Fruit fly (Drosophila melanogaster): ENCODE results near the gene cmpy.

The cmpy gene

dm6 chr3L:20700660-20701059, 18.3 kb downstream of the cmpy start:
- no peak for TF ChIP-seq Hmr (GFP tag; optimal IDR thresholded peaks at IDR 0.05)
- TF ChIP-seq CG8281 (tag; optimal IDR thresholded peaks at IDR 0.05), result no peak
- TF ChIP-seq ATbp (GFP tag; optimal IDR thresholded peaks at IDR 0.05), result no peak
- TF ChIP-seq Stat92E (GFP tag; optimal IDR thresholded peaks at IDR 0.05), result no peak
- TF ChIP-seq CG7963 (GFP tag; IDR thresholded peaks at IDR 0.05; ENCODE audit: partially characterized antibody), result no peak
- peak; percentile 22 for TF ChIP-seq Jarid2 (GFP tag; optimal IDR thresholded peaks at IDR 0.05)
- peak; percentile 6 for TF ChIP-seq CG4424 (GFP tag; optimal IDR thresholded peaks at IDR 0.05)
- peak; percentile 3 for TF ChIP-seq CG15696 (tag; optimal IDR thresholded peaks at IDR 0.05)
- no peak for TF ChIP-seq Lim3 (GFP tag; IDR thresholded peaks at IDR 0.05)
- TF ChIP-seq CG13424 (tag; optimal IDR thresholded peaks at IDR 0.05), result no peak
- 0 out of 3 replicates have a peak, but pooled peaks have one; percentile 31 for TF ChIP-seq ci (GFP tag; IDR thresholded peaks at IDR 0.05)
- no peak for TF ChIP-seq az2 (GFP tag; optimal IDR thresholded peaks at IDR 0.05)
- peak; percentile 38 for TF ChIP-seq phol (tag; optimal IDR thresholded peaks at IDR 0.05)
- TF ChIP-seq Sox102F (GFP tag; optimal IDR thresholded peaks at IDR 0.05), result peak; percentile 15
- TF ChIP-seq dmrt11E (tag; optimal IDR thresholded peaks at IDR 0.05), result peak; percentile 35
- no peak for TF ChIP-seq CG2199 (GFP tag; IDR thresholded peaks at IDR 0.05)
- TF ChIP-seq sisA (GFP tag; IDR thresholded peaks at IDR 0.05), result 0 out of 2 replicates have a peak, but pooled peaks have one; percentile 25
- 0 out of 3 replicates have a peak, but pooled peaks have one; percentile 34 for TF ChIP-seq zfh1 (GFP tag; IDR thresholded peaks at IDR 0.05)
- TF ChIP-seq HmgZ (tag; optimal IDR thresholded peaks at IDR 0.05), result no peak
- TF ChIP-seq CG8388 (GFP tag; optimal IDR thresholded peaks at IDR 0.05), result no peak
- TF ChIP-seq PHDP (tag; optimal IDR thresholded peaks at IDR 0.05), result no peak
- no peak for TF ChIP-seq Hmx (GFP tag; optimal IDR thresholded peaks at IDR 0.05)
- TF ChIP-seq CG31224 (GFP tag; IDR thresholded peaks at IDR 0.05), result no peak
- peak in 1 of 2 experiments; percentile 49 for TF ChIP-seq bsh (GFP tag; optimal IDR thresholded peaks at IDR 0.05)
- TF ChIP-seq en (GFP tag; optimal IDR thresholded peaks at IDR 0.05), result no peak
- no peak for TF ChIP-seq Eip74EF (GFP tag; optimal IDR thresholded peaks at IDR 0.05)
- TF ChIP-seq Hr3 (GFP tag; optimal IDR thresholded peaks at IDR 0.05), result no peak
- peak; percentile 45 for TF ChIP-seq CG2712 (tag; optimal IDR thresholded peaks at IDR 0.05)
- no peak for TF ChIP-seq prd (optimal IDR thresholded peaks at IDR 0.05)
- peak; percentile 29; the same call in 1 of the 3 replicates for TF ChIP-seq prd (GFP tag; IDR thresholded peaks at IDR 0.05)
- no peak for TF ChIP-seq schlank (tag; optimal IDR thresholded peaks at IDR 0.05)
- peak; percentile 1 for TF ChIP-seq tap (tag; optimal IDR thresholded peaks at IDR 0.05)
- TF ChIP-seq bab2 (GFP tag; optimal IDR thresholded peaks at IDR 0.05), result no peak
- TF ChIP-seq Spps (tag; optimal IDR thresholded peaks at IDR 0.05), result peak; percentile 12
- 0 out of 3 replicates have a peak, but pooled peaks have one; percentile 14 for TF ChIP-seq dysf (GFP tag; IDR thresholded peaks at IDR 0.05)
- TF ChIP-seq HLH3B (GFP tag; IDR thresholded peaks at IDR 0.05), result 0 out of 2 replicates have a peak, but pooled peaks have one; percentile 35
- TF ChIP-seq NfI (GFP tag; optimal IDR thresholded peaks at IDR 0.05), result no peak
- no peak for TF ChIP-seq CG1647 (GFP tag; optimal IDR thresholded peaks at IDR 0.05)
- no peak for TF ChIP-seq CG6654 (GFP tag; optimal IDR thresholded peaks at IDR 0.05)
- TF ChIP-seq CG18262 (tag; optimal IDR thresholded peaks at IDR 0.05), result peak; percentile 44
- TF ChIP-seq cg (GFP tag; optimal IDR thresholded peaks at IDR 0.05), result no peak
- TF ChIP-seq CG1603 (tag; optimal IDR thresholded peaks at IDR 0.05), result peak; percentile 41
- no peak for TF ChIP-seq ro (GFP tag; IDR thresholded peaks at IDR 0.05)
- TF ChIP-seq CG3163 (GFP tag; optimal IDR thresholded peaks at IDR 0.05), result no peak
- peak; percentile 42; the same call in 1 of the 2 replicates for TF ChIP-seq CG31441 (GFP tag; IDR thresholded peaks at IDR 0.05)
- TF ChIP-seq sna (GFP tag; IDR thresholded peaks at IDR 0.05; ENCODE audit: partially characterized antibody), result no peak
- peak; percentile 67 for TF ChIP-seq sens (GFP tag)
- peak; percentile 28 for TF ChIP-seq CG10267 (tag; optimal IDR thresholded peaks at IDR 0.05)
- peak; percentile 5 for TF ChIP-seq nmo (GFP tag; optimal IDR thresholded peaks at IDR 0.05)
- peak; percentile 36 for TF ChIP-seq D19A (tag; optimal IDR thresholded peaks at IDR 0.05)

Data from whole organism, embryonic.